Fruit fly (Drosophila melanogaster): ENCODE data around the gene CG2924.

Gene CG2924

DNA sequence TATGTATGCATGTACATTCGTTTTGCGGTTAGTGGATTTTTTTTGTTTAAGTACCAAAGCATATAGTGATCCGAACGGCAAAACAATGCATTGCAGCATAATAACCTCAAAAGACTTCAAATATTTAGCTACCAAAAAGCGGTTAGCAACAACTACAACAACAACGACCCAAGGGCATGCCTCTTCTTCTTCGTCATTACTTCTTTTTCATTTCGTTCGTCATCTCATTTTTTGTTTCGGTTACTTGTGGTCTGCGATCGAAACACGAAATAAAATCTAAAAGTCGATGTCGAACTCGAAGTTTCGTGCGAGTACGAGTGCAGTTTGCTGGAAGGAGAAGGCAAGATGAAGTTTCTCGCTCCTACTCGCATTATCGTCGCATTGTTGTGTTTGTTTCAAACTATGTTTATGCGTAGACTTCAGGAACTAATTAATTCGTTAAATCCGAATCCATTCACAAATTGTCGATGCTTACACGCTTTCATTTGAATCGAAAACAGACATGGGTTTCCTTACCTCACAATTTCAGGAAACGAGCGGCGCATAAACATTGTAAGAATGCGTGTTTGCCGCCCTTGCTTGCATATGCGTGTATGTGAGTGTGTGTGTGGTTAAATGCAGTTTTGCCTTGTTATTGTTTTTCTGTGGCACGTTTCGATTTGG, 28.3 kb upstream of the CG2924 start (continued):
- TF ChIP-seq lab (GFP tag; optimal IDR thresholded peaks at IDR 0.05) (peak; percentile 74), slou (GFP tag; optimal IDR thresholded peaks at IDR 0.05) (no peak), CG18011 (GFP tag; optimal IDR thresholded peaks at IDR 0.05) (peak; percentile 16), Mes4 (GFP tag; optimal IDR thresholded peaks at IDR 0.05) (peak; percentile 88), ara (GFP tag; IDR thresholded peaks at IDR 0.05) (peak; percentile 95), Camta (GFP tag; optimal IDR thresholded peaks at IDR 0.05) (peak; percentile 84), CG4424 (GFP tag; optimal IDR thresholded peaks at IDR 0.05) (peak; percentile 79), Stat92E (GFP tag; optimal IDR thresholded peaks at IDR 0.05) (peak in 1 of 3 experiments; percentile 91), CG11456 (GFP tag; IDR thresholded peaks at IDR 0.05) (no peak), CG12659 (GFP tag; optimal IDR thresholded peaks at IDR 0.05) (peak; percentile 66), fd64A (GFP tag; optimal IDR thresholded peaks at IDR 0.05) (peak; percentile 87), grau (tag; optimal IDR thresholded peaks at IDR 0.05) (peak; percentile 76), fu2 (GFP tag; optimal IDR thresholded peaks at IDR 0.05) (peak; percentile 8), CG8388 (GFP tag; optimal IDR thresholded peaks at IDR 0.05) (peak; percentile 88), z (GFP tag; IDR thresholded peaks at IDR 0.05) (peak; percentile 49; the same call in 1 of the 3 replicates), bab2 (GFP tag; optimal IDR thresholded peaks at IDR 0.05) (peak; percentile 70), CG33213 (GFP tag; optimal IDR thresholded peaks at IDR 0.05) (peak; percentile 74), CG5953 (GFP tag; IDR thresholded peaks at IDR 0.05) (peak; percentile 77), az2 (GFP tag; optimal IDR thresholded peaks at IDR 0.05) (peak; percentile 84), CG9437 (GFP tag; optimal IDR thresholded peaks at IDR 0.05) (peak; percentile 70), CG15514 (GFP tag; optimal IDR thresholded peaks at IDR 0.05) (peak; percentile 1), nerfin-2 (GFP tag; IDR thresholded peaks at IDR 0.05; ENCODE audit: partially characterized antibody) (no peak), esg (GFP tag; conservative IDR thresholded peaks at IDR 0.05) (peak; percentile 70), dmrt11E (tag; optimal IDR thresholded peaks at IDR 0.05) (peak; percentile 95), slbo (GFP tag; IDR thresholded peaks at IDR 0.05) (peak; percentile 47; the same call in 1 of the 2 replicates), CTCF (GFP tag; optimal IDR thresholded peaks at IDR 0.05) (peak; percentile 4), repo (GFP tag; optimal IDR thresholded peaks at IDR 0.05) (peak; percentile 65), gcm2 (GFP tag; optimal IDR thresholded peaks at IDR 0.05) (peak; percentile 75), NK7.1 (GFP tag; optimal IDR thresholded peaks at IDR 0.05) (peak; percentile 10), CG2202 (tag; optimal IDR thresholded peaks at IDR 0.05) (peak; percentile 87), NC2β (GFP tag; optimal IDR thresholded peaks at IDR 0.05) (peak; percentile 84), Trl (optimal IDR thresholded peaks at IDR 0.05) (no peak), Trl (GFP tag; optimal IDR thresholded peaks at IDR 0.05) (peak; percentile 85), CG17385 (GFP tag; optimal IDR thresholded peaks at IDR 0.05) (peak; percentile 79), CG8765 (GFP tag; IDR thresholded peaks at IDR 0.05) (peak; percentile 73), lola (GFP tag; optimal IDR thresholded peaks at IDR 0.05) (peak in 1 of 3 experiments; percentile 87), Rx (GFP tag; IDR thresholded peaks at IDR 0.05) (peak; percentile 82), CG18476 (GFP tag; optimal IDR thresholded peaks at IDR 0.05) (peak; percentile 55), Hey (tag; optimal IDR thresholded peaks at IDR 0.05) (no peak), sc (optimal IDR thresholded peaks at IDR 0.05) (no peak), sc (GFP tag; optimal IDR thresholded peaks at IDR 0.05) (peak; percentile 75), CG10209 (GFP tag; optimal IDR thresholded peaks at IDR 0.05) (peak; percentile 75), CG9609 (GFP tag; optimal IDR thresholded peaks at IDR 0.05) (peak; percentile 58), CG34376 (GFP tag; optimal IDR thresholded peaks at IDR 0.05) (no peak), Dad (GFP tag; optimal IDR thresholded peaks at IDR 0.05) (peak; percentile 55), CG5180 (GFP tag; optimal IDR thresholded peaks at IDR 0.05) (peak; percentile 59), Usf (GFP tag; optimal IDR thresholded peaks at IDR 0.05) (peak; percentile 53), CG8089 (GFP tag; optimal IDR thresholded peaks at IDR 0.05) (peak; percentile 82), pum (GFP tag; optimal IDR thresholded peaks at IDR 0.05) (peak; percentile 77), yki (optimal IDR thresholded peaks at IDR 0.05) (peak; percentile 11), Ets97D (GFP tag; optimal IDR thresholded peaks at IDR 0.05) (peak; percentile 36)

Data from whole organism, embryonic.